Fruit fly (Drosophila melanogaster) S2 (cell line): Measurements from ENCODE around the gene amon.

Experiments
- CG8478 ChIP-seq: fragments of >200 bp; optimal IDR thresholded peaks from 2 replicates; lab custom pipeline; 2018
- CTCF ChIP-seq, 2 experiments: fragments of >200 bp; optimal IDR thresholded peaks; 2 replicates each; lab custom pipeline; 2018

- TF ChIP-seq CG8478 (no peak), CTCF (optimal IDR thresholded peaks at IDR 0.05; lab: Kevin White, UChicago) (peak in 1 of 2 experiments; percentile 20)
These were observed 3.3 kb upstream of the amon start, which contains the start of gene CG6425 for dm6 chr3R:26717295-26717694.
